Fruit fly (Drosophila melanogaster) whole organism, pupa: ENCODE measurements around the gene Cpr30F.

Experiments
- CG34367 ChIP-seq: fragments of 200-800 bp; sonication (Bioruptor generic); optimal IDR thresholded peaks from 2 replicates; lab custom pipeline; 2018; ENCODE audit warnings: missing biosample characterization, mild to moderate bottlenecking, missing genetic modification characterization
- CG8159 ChIP-seq: fragments of 200-800 bp; sonication (Bioruptor generic); optimal IDR thresholded peaks from 3 replicates; lab custom pipeline; 2018; ENCODE audit warnings: missing biosample characterization, mild to moderate bottlenecking, missing genetic modification characterization, moderate library complexity
- Pif1A ChIP-seq: fragments of 200-800 bp; sonication (Bioruptor generic); optimal IDR thresholded peaks from 3 replicates; lab custom pipeline; 2016; ENCODE audit warnings: missing biosample characterization, missing genetic modification characterization
- fd96Ca ChIP-seq: fragments of 200-800 bp; sonication (Bioruptor generic); IDR thresholded peaks from 3 replicates; pipeline ENCODE4 v1.3.6; 2022; ENCODE audit warnings: missing biosample characterization, missing genetic modification characterization

dm6 chr2L:9912570-9913260 lies 20.2 kb downstream of the Cpr30F start, which contains the start of the genes Etl1 and Srp54:
- TF ChIP-seq CG8159 (tag; lab: Kevin White, UChicago) = no peak
- TF ChIP-seq CG34367 = no peak
- no peak for TF ChIP-seq fd96Ca
- no peak for TF ChIP-seq Pif1A (GFP tag; lab: Kevin White, UChicago)
